Worm (Caenorhabditis elegans) whole organism, midembryonic: Measurements from ENCODE around the gene ubq-2.

Experiments used
- T22C8.4 ChIP-seq: fragments of 200-800 bp; sonication (Bioruptor generic); IDR thresholded peaks from 2 replicates; pipeline ENCODE4 v1.3.6; 2022; ENCODE audit warnings: missing genetic modification characterization, missing compliant biosample characterization
- cog-1 ChIP-seq: sonication (generic microtip); optimal IDR thresholded peaks from 2 replicates; lab custom pipeline; 2016; ENCODE audit warnings: missing genetic modification characterization, missing compliant biosample characterization
- flt-1 ChIP-seq: fragments of 200-800 bp; sonication (Bioruptor generic); IDR thresholded peaks from 2 replicates; pipeline ENCODE4 v1.3.6; 2022; ENCODE audit warnings: missing genetic modification characterization, missing compliant biosample characterization
- klf-2 ChIP-seq: fragments of 200-800 bp; sonication (Bioruptor generic); conservative IDR thresholded peaks from 2 replicates; pipeline ENCODE4 v1.3.6; 2022; ENCODE audit warnings: missing genetic modification reagents, missing genetic modification characterization, missing compliant biosample characterization
- med-1 ChIP-seq: sonication (generic microtip); optimal IDR thresholded peaks from 2 replicates; lab custom pipeline; 2017; ENCODE audit warnings: missing genetic modification characterization, mild to moderate bottlenecking, missing compliant biosample characterization, antibody characterized with exemption, missing genetic modification reagents; ENCODE audit not compliant: insufficient read depth
- tab-1 ChIP-seq: fragments of 200-800 bp; sonication (Bioruptor generic); IDR thresholded peaks from 2 replicates; pipeline ENCODE4 v1.3.6; 2022; ENCODE audit warnings: missing genetic modification characterization, missing compliant biosample characterization
- ztf-23 ChIP-seq: fragments of 200-800 bp; sonication (Bioruptor generic); IDR thresholded peaks from 2 replicates; pipeline ENCODE4 v1.3.6; 2022; ENCODE audit warnings: missing genetic modification reagents, missing genetic modification characterization, missing compliant biosample characterization
- ztf-29 ChIP-seq: fragments of 200-800 bp; sonication (Bioruptor generic); IDR thresholded peaks from 2 replicates; pipeline ENCODE4 v1.3.6; 2022; ENCODE audit warnings: missing genetic modification reagents, missing genetic modification characterization, missing compliant biosample characterization

ce11 chrIII:13019547-13020098 is 41.3 kb upstream of the ubq-2 start:
- TF ChIP-seq ztf-29: no peak
- no peak for TF ChIP-seq klf-2 (GFP tag; lab: Robert Waterston, UW)
- TF ChIP-seq flt-1 (GFP tag; lab: Robert Waterston, UW): no peak
- no peak for TF ChIP-seq tab-1 (GFP tag; lab: Robert Waterston, UW)
- TF ChIP-seq ztf-23: no peak
- no peak for TF ChIP-seq med-1 (GFP tag; lab: Kevin White, UChicago)
- no peak for TF ChIP-seq cog-1
- TF ChIP-seq T22C8.4 (GFP tag; lab: Robert Waterston, UW): no peak
